Worm (Caenorhabditis elegans): Measurements from ENCODE around the gene K04E7.1.

Gene K04E7.1

DNA sequence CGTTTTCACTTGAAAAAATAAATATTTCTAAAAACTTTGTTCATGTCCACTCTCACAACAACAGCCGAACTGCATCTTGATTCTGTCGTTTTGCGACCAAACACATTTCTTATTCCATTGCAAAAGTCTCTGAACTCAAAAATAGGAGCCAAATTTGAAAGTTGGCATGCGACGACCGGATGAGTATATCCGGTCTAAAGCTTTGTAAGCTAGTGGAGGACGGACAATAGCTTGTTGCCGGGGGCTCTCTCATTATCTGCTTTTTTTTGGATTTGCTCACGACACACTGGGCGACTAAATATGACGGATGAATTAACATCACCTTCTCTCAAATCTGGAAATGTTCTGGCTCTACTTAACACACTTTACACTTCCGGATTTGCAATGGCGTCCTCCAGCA lies at the start of gene K04E7.1:
TSS of gene K04E7.1 (plus strand) at position 301 of the 400 bp plus-strand sequence.
- TF ChIP-seq W03F9.2 (tag; optimal IDR thresholded peaks at IDR 0.05): no peak
- no peak for TF ChIP-seq him-1 (tag; optimal IDR thresholded peaks at IDR 0.05)
- TF ChIP-seq dao-5 (tag; optimal IDR thresholded peaks at IDR 0.05): no peak

ce11 chrX:6412575-6412974 lies 49.3 kb upstream of the K04E7.1 start, which contains the start of gene T22E5.1:
Gene T22E5.1 (plus strand): TSS chrX:6412875.
- TF ChIP-seq dao-5 (tag; optimal IDR thresholded peaks at IDR 0.05) (no peak), him-1 (tag; optimal IDR thresholded peaks at IDR 0.05) (no peak), W03F9.2 (tag; optimal IDR thresholded peaks at IDR 0.05) (no peak)

- TF ChIP-seq dao-5 (tag; optimal IDR thresholded peaks at IDR 0.05) (no peak), him-1 (tag; optimal IDR thresholded peaks at IDR 0.05) (no peak), W03F9.2 (tag; optimal IDR thresholded peaks at IDR 0.05) (no peak)
Observed at ce11 chrX:6413583-6413982, 48.2 kb upstream of the K04E7.1 start.

DNA sequence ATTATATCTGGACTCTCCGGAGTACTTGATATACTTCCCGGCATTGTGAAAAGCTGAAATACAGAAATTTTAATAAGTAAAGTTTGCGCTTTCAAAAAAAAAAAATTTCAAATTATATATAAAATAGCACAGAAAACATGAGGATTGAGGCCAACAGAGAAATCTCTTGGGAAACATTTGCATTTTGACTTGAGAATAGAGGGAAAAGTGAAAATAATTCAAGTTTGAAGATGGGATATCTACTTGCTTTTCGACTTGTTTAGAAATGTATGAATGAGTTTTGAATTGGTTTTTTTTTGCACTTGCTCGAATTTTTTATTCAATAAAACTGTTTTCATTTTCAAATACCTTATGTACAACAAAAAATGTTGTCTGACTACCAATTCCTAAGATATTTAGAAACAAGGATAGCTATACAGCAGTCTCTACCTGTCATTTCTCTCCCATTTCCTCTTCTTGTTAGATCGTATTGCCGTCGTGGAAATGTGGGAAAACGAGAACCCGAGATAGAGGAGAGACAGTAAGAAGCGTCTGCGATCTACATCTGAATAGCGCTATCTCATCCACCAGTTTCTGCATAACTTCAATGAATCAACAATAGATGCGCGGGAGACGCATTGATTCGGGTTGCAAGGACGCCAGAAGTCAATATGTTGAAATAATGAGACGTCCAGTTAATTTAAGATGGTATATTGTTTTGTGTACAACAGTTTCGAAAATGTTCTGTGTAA lies 45.3 kb upstream of the K04E7.1 start, which contains the start of gene T22E5.6:
TSS of gene T22E5.6 (minus strand) at position 51 of the 731 bp plus-strand sequence.
- TF ChIP-seq dao-5 (tag; optimal IDR thresholded peaks at IDR 0.05) (no peak), him-1 (tag; optimal IDR thresholded peaks at IDR 0.05) (no peak), W03F9.2 (tag; optimal IDR thresholded peaks at IDR 0.05) (no peak)

ce11 chrX:6419113-6419512 lies 42.7 kb upstream of the K04E7.1 start:
- TF ChIP-seq dao-5 (tag; optimal IDR thresholded peaks at IDR 0.05): no peak
- TF ChIP-seq him-1 (tag; optimal IDR thresholded peaks at IDR 0.05): no peak
- TF ChIP-seq W03F9.2 (tag; optimal IDR thresholded peaks at IDR 0.05): no peak

DNA sequence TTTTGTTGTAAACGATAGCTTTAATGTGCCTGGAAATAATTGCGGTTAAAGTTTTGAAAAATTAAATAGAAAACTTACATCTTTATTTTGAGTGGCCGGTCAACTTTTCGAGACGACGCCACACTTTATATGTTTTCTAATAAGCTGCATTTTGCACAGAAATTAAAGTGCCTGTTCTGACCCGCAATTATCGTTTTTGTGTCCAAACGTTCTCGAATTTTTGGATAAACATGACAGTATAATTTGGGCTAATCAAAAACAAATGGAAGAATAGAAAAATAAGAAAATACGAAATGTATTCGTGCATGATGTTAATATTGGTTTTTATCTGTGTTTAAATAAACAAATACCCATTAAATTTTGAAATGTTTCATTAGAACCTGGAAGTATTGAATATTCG lies 41.1 kb upstream of the K04E7.1 start, which contains the start of gene K10C2.12:
TSS of gene K10C2.12 (minus strand) at position 101 of the 400 bp plus-strand sequence.
- TF ChIP-seq W03F9.2 (tag; optimal IDR thresholded peaks at IDR 0.05) (no peak), dao-5 (tag; optimal IDR thresholded peaks at IDR 0.05) (no peak), him-1 (tag; optimal IDR thresholded peaks at IDR 0.05) (no peak)

DNA sequence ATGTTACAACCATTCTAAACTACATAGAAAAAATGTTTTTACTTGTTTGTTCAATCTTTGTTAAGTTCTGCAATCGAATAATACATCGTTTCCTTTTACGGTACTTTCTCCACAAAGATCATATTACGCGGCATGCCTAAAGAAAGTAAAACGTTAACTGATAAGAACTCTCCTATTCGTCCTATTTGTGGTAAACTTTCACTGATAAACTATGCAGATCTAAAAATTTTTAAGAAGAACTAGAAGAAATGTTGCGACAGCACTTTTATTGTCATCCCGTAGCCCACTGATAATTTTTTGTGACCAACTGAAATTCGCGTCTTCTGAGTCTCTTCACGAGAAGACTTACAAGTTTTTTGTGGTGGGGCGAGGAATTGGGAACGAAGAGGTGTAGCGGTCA lies 34.7 kb upstream of the K04E7.1 start:
- TF ChIP-seq him-1 (tag; optimal IDR thresholded peaks at IDR 0.05) (no peak), dao-5 (tag; optimal IDR thresholded peaks at IDR 0.05) (no peak), W03F9.2 (tag; optimal IDR thresholded peaks at IDR 0.05) (no peak)

DNA sequence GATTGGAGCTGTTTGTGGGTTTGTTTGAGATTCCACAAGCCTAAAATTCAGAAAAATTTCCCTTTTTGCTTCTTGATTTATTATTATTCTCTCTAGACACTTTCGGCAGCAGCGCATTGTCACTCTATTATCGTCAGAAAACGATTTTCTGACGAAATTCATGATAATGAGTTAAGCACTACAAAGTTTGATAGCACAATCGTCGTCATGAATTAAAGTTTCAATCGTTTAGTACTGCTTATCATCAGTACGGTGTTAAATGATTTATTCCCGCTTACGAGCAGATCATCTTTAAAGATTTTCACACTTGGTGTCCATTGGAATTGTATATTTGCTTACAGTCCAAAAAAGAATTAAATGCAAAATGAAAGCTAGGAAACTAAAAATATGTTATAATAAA lies 32.3 kb upstream of the K04E7.1 start:
- TF ChIP-seq him-1 (tag; optimal IDR thresholded peaks at IDR 0.05) (no peak), W03F9.2 (tag; optimal IDR thresholded peaks at IDR 0.05) (no peak), dao-5 (tag; optimal IDR thresholded peaks at IDR 0.05) (no peak)

ce11 chrX:6430510-6430909 lies 31.3 kb upstream of the K04E7.1 start, which contains the start of gene ctsa-2:
Gene ctsa-2 (minus strand): TSS chrX:6430610.
- no peak for TF ChIP-seq dao-5 (tag; optimal IDR thresholded peaks at IDR 0.05)
- TF ChIP-seq W03F9.2 (tag; optimal IDR thresholded peaks at IDR 0.05): no peak
- no peak for TF ChIP-seq him-1 (tag; optimal IDR thresholded peaks at IDR 0.05)

ce11 chrX:6433688-6434087 lies 28.1 kb upstream of the K04E7.1 start, which contains the start of gene K10C2.2:
Gene K10C2.2 (minus strand): TSS chrX:6433788.
- no peak for TF ChIP-seq him-1 (tag; optimal IDR thresholded peaks at IDR 0.05)
- no peak for TF ChIP-seq dao-5 (tag; optimal IDR thresholded peaks at IDR 0.05)
- TF ChIP-seq W03F9.2 (tag; optimal IDR thresholded peaks at IDR 0.05): no peak

ce11 chrX:6435812-6436211 lies 26.0 kb upstream of the K04E7.1 start:
- TF ChIP-seq him-1 (tag; optimal IDR thresholded peaks at IDR 0.05) (no peak), dao-5 (tag; optimal IDR thresholded peaks at IDR 0.05) (no peak), W03F9.2 (tag; optimal IDR thresholded peaks at IDR 0.05) (no peak)

- TF ChIP-seq him-1 (tag; optimal IDR thresholded peaks at IDR 0.05) (no peak), W03F9.2 (tag; optimal IDR thresholded peaks at IDR 0.05) (no peak), dao-5 (tag; optimal IDR thresholded peaks at IDR 0.05) (no peak)
Observed at ce11 chrX:6437545-6437944, 24.3 kb upstream of the K04E7.1 start, which contains the start of gene K10C2.8. Gene K10C2.8 (minus strand): TSS chrX:6437645.

ce11 chrX:6440464-6440863 lies 21.4 kb upstream of the K04E7.1 start, which contains the start of gene K10C2.14:
Gene K10C2.14 (minus strand): TSS chrX:6440564.
- TF ChIP-seq him-1 (tag; optimal IDR thresholded peaks at IDR 0.05) (no peak), W03F9.2 (tag; optimal IDR thresholded peaks at IDR 0.05) (no peak), dao-5 (tag; optimal IDR thresholded peaks at IDR 0.05) (no peak)

DNA sequence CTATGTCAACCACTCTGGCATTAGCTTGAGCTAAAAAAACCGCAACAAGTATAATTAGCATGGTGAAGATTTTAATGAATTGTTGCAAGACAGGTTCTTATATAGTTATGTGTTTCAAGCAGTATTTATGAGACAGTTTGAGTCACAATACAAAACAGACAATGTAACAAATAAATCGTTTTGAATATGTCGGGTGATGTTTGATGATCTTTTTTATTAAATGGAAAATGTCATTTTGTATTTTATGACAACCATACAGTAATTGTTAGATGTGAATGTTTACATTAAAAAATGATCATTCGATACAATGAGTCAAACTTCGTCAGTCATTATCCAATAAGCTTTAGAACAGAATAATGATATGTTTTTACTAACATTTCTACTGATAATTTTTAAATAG lies 18.5 kb upstream of the K04E7.1 start, which contains the start of gene K10C2.7:
TSS of gene K10C2.7 (minus strand) at position 101 of the 400 bp plus-strand sequence.
- TF ChIP-seq W03F9.2 (tag; optimal IDR thresholded peaks at IDR 0.05) (no peak), dao-5 (tag; optimal IDR thresholded peaks at IDR 0.05) (no peak), him-1 (tag; optimal IDR thresholded peaks at IDR 0.05) (no peak)
